Worm (Caenorhabditis elegans) whole organism, L4 larva: ENCODE data around the gene eef-1G.

ENCODE experiments used
- F37D6.2 ChIP-seq: sonication (generic microtip); optimal IDR thresholded peaks from 2 replicates; lab custom pipeline; 2016; ENCODE audit warnings: mild to moderate bottlenecking, missing genetic modification characterization, missing compliant biosample characterization
- F44E2.7 ChIP-seq: fragments of 200-800 bp; sonication (Bioruptor generic); IDR thresholded peaks from 2 replicates; pipeline ENCODE4 v2.1.2; 2022; ENCODE audit warnings: missing genetic modification characterization, missing compliant biosample characterization
- R02D3.7 ChIP-seq: fragments of 150-350 bp; sonication (generic microtip); optimal IDR thresholded peaks from 3 replicates; lab custom pipeline; 2014; ENCODE audit warnings: missing biosample characterization, missing genetic modification characterization
- T26A8.4 ChIP-seq: fragments of 200-800 bp; sonication (Bioruptor generic); IDR thresholded peaks from 2 replicates; pipeline ENCODE4 v1.3.6; 2022; ENCODE audit warnings: missing genetic modification characterization, missing compliant biosample characterization
- Y48G9A.11 ChIP-seq: fragments of 200-800 bp; sonication (Bioruptor generic); IDR thresholded peaks from 2 replicates; pipeline ENCODE4 v1.3.6; 2022; ENCODE audit warnings: missing genetic modification reagents, missing genetic modification characterization, missing compliant biosample characterization
- Y75B8A.6 ChIP-seq: fragments of 200-800 bp; sonication (Bioruptor generic); IDR thresholded peaks from 2 replicates; pipeline ENCODE4 v1.3.6; 2022; ENCODE audit warnings: missing genetic modification reagents, missing genetic modification characterization, missing compliant biosample characterization
- ZK337.2 ChIP-seq: fragments of 200-800 bp; sonication (Bioruptor generic); IDR thresholded peaks from 2 replicates; pipeline ENCODE4 v1.3.6; 2022; ENCODE audit warnings: missing genetic modification reagents, missing genetic modification characterization, missing compliant biosample characterization
- aha-1 ChIP-seq: fragments of 150-350 bp; peaks from one replicate; lab custom pipeline; 2014; ENCODE audit warnings: missing biosample characterization, missing genetic modification characterization
- aly-2 ChIP-seq: sonication (generic microtip); optimal IDR thresholded peaks from 2 replicates; lab custom pipeline; 2018; ENCODE audit warnings: missing biosample characterization, missing genetic modification characterization
- ama-1 ChIP-seq: fragments of 150-350 bp; optimal IDR thresholded peaks from 2 replicates; lab custom pipeline; 2014; ENCODE audit warnings: inconsistent platforms, mixed read lengths
- arid-1 ChIP-seq: fragments of 200-800 bp; sonication (Bioruptor generic); conservative IDR thresholded peaks from 2 replicates; pipeline ENCODE4 v1.3.6; 2022; ENCODE audit warnings: missing genetic modification reagents, missing genetic modification characterization, missing compliant biosample characterization
- ceh-20 ChIP-seq: fragments of 200-800 bp; sonication (Bioruptor generic); IDR thresholded peaks from 2 replicates; pipeline ENCODE4 v1.3.6; 2022; ENCODE audit warnings: missing genetic modification reagents, missing genetic modification characterization, missing compliant biosample characterization
- ceh-28 ChIP-seq: fragments of 150-350 bp; optimal IDR thresholded peaks from 2 replicates; lab custom pipeline; 2014; ENCODE audit warnings: missing biosample characterization, missing genetic modification reagents, missing genetic modification characterization
- ceh-32 ChIP-seq: sonication (generic microtip); optimal IDR thresholded peaks from 2 replicates; lab custom pipeline; 2016; ENCODE audit warnings: mild to moderate bottlenecking, missing genetic modification characterization, missing compliant biosample characterization; ENCODE audit not compliant: poor library complexity
- ceh-82 ChIP-seq: sonication (generic microtip); optimal IDR thresholded peaks from 2 replicates; lab custom pipeline; 2017; ENCODE audit warnings: missing biosample characterization, missing genetic modification characterization
- ctbp-1 ChIP-seq: fragments of 200-800 bp; sonication (Bioruptor generic); IDR thresholded peaks from 2 replicates; pipeline ENCODE4 v1.3.6; 2022; ENCODE audit warnings: missing genetic modification reagents, missing genetic modification characterization, missing compliant biosample characterization
- daf-12 ChIP-seq: fragments of 150-350 bp; optimal IDR thresholded peaks from 2 replicates; lab custom pipeline; 2014; ENCODE audit warnings: missing biosample characterization, missing genetic modification reagents, missing genetic modification characterization
- daf-16 ChIP-seq, 3 experiments: sonication (generic microtip); optimal IDR thresholded peaks; 2 replicates each; lab custom pipeline; 2016 to 2017; ENCODE audit warnings: missing genetic modification characterization in 3 of 3, missing genetic modification reagents in 3 of 3, mild to moderate bottlenecking in 2 of 3, missing compliant biosample characterization in 2 of 3, missing biosample characterization in 1 of 3, moderate library complexity in 1 of 3
- daf-19 ChIP-seq: fragments of 200-800 bp; sonication (Bioruptor generic); conservative IDR thresholded peaks from 2 replicates; pipeline ENCODE4 v1.3.6; 2022; ENCODE audit warnings: missing genetic modification characterization, missing compliant biosample characterization
- daf-8 ChIP-seq: fragments of 200-800 bp; sonication (Bioruptor generic); IDR thresholded peaks from 2 replicates; pipeline ENCODE4 v1.3.6; 2022; ENCODE audit warnings: missing genetic modification characterization, missing compliant biosample characterization
- egl-27 ChIP-seq: sonication (generic microtip); optimal IDR thresholded peaks from 3 replicates; lab custom pipeline; 2017; ENCODE audit warnings: missing biosample characterization, missing genetic modification reagents, missing genetic modification characterization
- fos-1 ChIP-seq: fragments of 150-350 bp; optimal IDR thresholded peaks from 2 replicates; lab custom pipeline; 2014; ENCODE audit warnings: missing biosample characterization, missing genetic modification characterization
- gei-8 ChIP-seq: fragments of 200-800 bp; sonication (Bioruptor generic); optimal IDR thresholded peaks from 2 replicates; lab custom pipeline; 2018; ENCODE audit warnings: mild to moderate bottlenecking, missing genetic modification characterization, missing compliant biosample characterization
- hif-1 ChIP-seq, 2 experiments: sonication (generic microtip); optimal IDR thresholded peaks; 2 replicates each; lab custom pipeline; 2016 to 2017; ENCODE audit warnings: missing compliant biosample characterization in 2 of 2, missing genetic modification characterization in 2 of 2, missing genetic modification reagents in 2 of 2, missing genotype in 2 of 2, mild to moderate bottlenecking in 1 of 2
- hlh-30 ChIP-seq: sonication (generic microtip); optimal IDR thresholded peaks from 2 replicates; lab custom pipeline; 2017; ENCODE audit warnings: antibody characterized with exemption, mild to moderate bottlenecking, missing genetic modification characterization, missing compliant biosample characterization; ENCODE audit not compliant: insufficient read depth
- lin-1 ChIP-seq: fragments of 200-800 bp; sonication (Bioruptor generic); IDR thresholded peaks from 2 replicates; pipeline ENCODE4 v1.3.6; 2022; ENCODE audit warnings: missing genetic modification reagents, missing genetic modification characterization, missing compliant biosample characterization
- lin-38 ChIP-seq: fragments of 200-800 bp; sonication (Bioruptor generic); IDR thresholded peaks from 2 replicates; pipeline ENCODE4 v1.3.6; 2022; ENCODE audit warnings: missing genetic modification reagents, missing genetic modification characterization, missing compliant biosample characterization
- lin-39 ChIP-seq: fragments of 150-350 bp; optimal IDR thresholded peaks from 2 replicates; lab custom pipeline; 2014; ENCODE audit warnings: missing biosample characterization, missing genetic modification reagents, missing genetic modification characterization
- madf-5 ChIP-seq, 2 experiments: fragments of 200-800 bp; sonication (Bioruptor generic); IDR thresholded peaks; 2 replicates each; pipeline ENCODE4 v1.3.6; 2022; ENCODE audit warnings: missing compliant biosample characterization in 2 of 2, missing genetic modification characterization in 2 of 2
- mdt-29 ChIP-seq: fragments of 200-800 bp; sonication (Bioruptor generic); IDR thresholded peaks from 2 replicates; pipeline ENCODE4 v1.3.6; 2022; ENCODE audit warnings: missing genetic modification reagents, missing genetic modification characterization, missing compliant biosample characterization
- mes-2 ChIP-seq: sonication (generic microtip); optimal IDR thresholded peaks from 2 replicates; lab custom pipeline; 2016; ENCODE audit warnings: missing genotype, mild to moderate bottlenecking, missing genetic modification characterization, missing compliant biosample characterization; ENCODE audit not compliant: poor library complexity, severe bottlenecking
- mxl-2 ChIP-seq: fragments of 200-800 bp; sonication (Bioruptor generic); conservative IDR thresholded peaks from 2 replicates; pipeline ENCODE4 v1.3.6; 2022; ENCODE audit warnings: missing genetic modification reagents, missing genetic modification characterization, missing compliant biosample characterization
- nhr-11 ChIP-seq: fragments of 150-350 bp; optimal IDR thresholded peaks from 2 replicates; lab custom pipeline; 2014; ENCODE audit warnings: missing biosample characterization, missing genetic modification characterization
- nhr-42 ChIP-seq: fragments of 200-800 bp; sonication (Bioruptor generic); IDR thresholded peaks from 2 replicates; pipeline ENCODE4 v1.3.6; 2022; ENCODE audit warnings: missing genetic modification characterization, missing compliant biosample characterization
- nhr-48 ChIP-seq: sonication (generic microtip); optimal IDR thresholded peaks from 2 replicates; lab custom pipeline; 2016; ENCODE audit warnings: mild to moderate bottlenecking, missing genetic modification characterization, missing compliant biosample characterization
- nhr-6 ChIP-seq: fragments of 150-350 bp; optimal IDR thresholded peaks from 2 replicates; lab custom pipeline; 2014; ENCODE audit warnings: missing biosample characterization, missing genetic modification characterization
- pha-4 ChIP-seq, 2 experiments: fragments of 150-350 bp in 1 of 2; fragments of 200-800 bp in 1 of 2; sonication (Bioruptor generic) in 1 of 2; IDR thresholded peaks in 1 of 2; optimal IDR thresholded peaks in 1 of 2; 2 replicates each; pipeline versions ENCODE4 v1.3.6 to Lab custom; 2014 to 2022; ENCODE audit warnings: missing genetic modification characterization in 2 of 2, missing genetic modification reagents in 2 of 2, missing biosample characterization in 1 of 2, missing compliant biosample characterization in 1 of 2
- php-3 ChIP-seq: fragments of 200-800 bp; sonication (Bioruptor generic); IDR thresholded peaks from 2 replicates; pipeline ENCODE4 v1.3.6; 2022; ENCODE audit warnings: missing genetic modification reagents, missing genetic modification characterization, missing compliant biosample characterization
- pqm-1 ChIP-seq: sonication (generic microtip); optimal IDR thresholded peaks from 2 replicates; lab custom pipeline; 2017; ENCODE audit warnings: missing biosample characterization, missing genetic modification characterization
- rbr-2 ChIP-seq: sonication (generic microtip); optimal IDR thresholded peaks from 2 replicates; lab custom pipeline; 2016; ENCODE audit warnings: missing genotype, missing genetic modification characterization, missing compliant biosample characterization
- saeg-2 ChIP-seq: fragments of 200-800 bp; sonication (Bioruptor generic); IDR thresholded peaks from 2 replicates; pipeline ENCODE4 v1.3.6; 2022; ENCODE audit warnings: missing genetic modification reagents, missing genetic modification characterization, missing compliant biosample characterization
- snpc-1.2 ChIP-seq: fragments of 200-800 bp; sonication (Bioruptor generic); IDR thresholded peaks from 2 replicates; pipeline ENCODE4 v1.3.6; 2022; ENCODE audit warnings: missing genetic modification reagents, missing genetic modification characterization, missing compliant biosample characterization
- snpc-4 ChIP-seq: fragments of 150-350 bp; optimal IDR thresholded peaks from 2 replicates; lab custom pipeline; 2014; ENCODE audit warnings: missing biosample characterization, missing genetic modification characterization
- spr-1 ChIP-seq: sonication (generic microtip); optimal IDR thresholded peaks from 2 replicates; lab custom pipeline; 2016; ENCODE audit warnings: mild to moderate bottlenecking, missing genetic modification characterization, missing compliant biosample characterization
- tra-1 ChIP-seq: fragments of 200-800 bp; sonication (Bioruptor generic); IDR thresholded peaks from 2 replicates; pipeline ENCODE4 v1.3.6; 2022; ENCODE audit warnings: missing genetic modification reagents, missing genetic modification characterization, missing compliant biosample characterization
- unc-62 ChIP-seq, 3 experiments: fragments of 150-350 bp in 1 of 3; sonication (generic microtip); optimal IDR thresholded peaks in 2 of 3; peaks in 1 of 3; 1 replicate in 1 of 3; 2 replicates in 2 of 3; lab custom pipeline; 2014 to 2017; ENCODE audit warnings: missing biosample characterization in 3 of 3, missing genetic modification characterization in 3 of 3, missing genetic modification reagents in 3 of 3, missing genotype in 1 of 3
- zag-1 ChIP-seq: fragments of 150-350 bp; optimal IDR thresholded peaks from 2 replicates; lab custom pipeline; 2014; ENCODE audit warnings: missing biosample characterization, missing genetic modification characterization
- zip-11 ChIP-seq: fragments of 200-800 bp; sonication (Bioruptor generic); IDR thresholded peaks from 2 replicates; pipeline ENCODE4 v1.3.6; 2022; ENCODE audit warnings: missing genetic modification characterization, missing compliant biosample characterization
- ztf-11 ChIP-seq: fragments of 150-350 bp; optimal IDR thresholded peaks from 2 replicates; lab custom pipeline; 2014; ENCODE audit warnings: missing biosample characterization, missing genetic modification characterization

The eef-1G gene

DNA sequence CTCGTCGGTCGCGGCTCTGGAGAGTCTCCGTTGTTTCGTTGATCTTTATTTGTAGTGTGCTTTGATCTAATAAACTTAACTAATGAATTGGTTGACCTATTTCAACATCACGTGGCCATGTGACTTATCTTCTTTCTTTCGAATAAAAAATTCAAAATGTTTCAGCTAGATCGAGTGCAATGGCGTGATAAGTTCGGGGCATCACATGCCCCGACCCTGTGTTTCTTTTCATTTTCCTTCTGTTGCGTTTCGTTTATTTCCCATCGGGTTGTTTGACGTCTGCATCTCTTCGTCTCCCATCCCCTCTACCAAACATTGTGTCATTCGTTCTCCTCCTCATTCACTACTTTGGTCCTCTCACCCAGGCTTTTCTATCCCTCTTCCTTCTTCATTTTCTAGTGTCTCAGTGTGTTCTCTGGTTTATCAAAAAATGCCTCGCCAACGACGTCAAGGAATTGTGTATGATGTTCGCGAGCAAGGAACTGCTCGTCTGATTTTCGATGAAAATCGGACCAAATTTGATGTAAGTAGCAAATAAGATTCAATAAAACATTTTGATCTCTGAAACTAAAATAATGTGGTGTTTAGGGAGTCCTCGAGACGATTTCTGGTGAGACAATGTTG lies 13.8 kb upstream of the eef-1G start, which contains the start of gene F17C11.4 (continued):
- no peak for TF ChIP-seq madf-5 (GFP tag; IDR thresholded peaks at IDR 0.05; lab: Robert Waterston, UW)
- no peak for TF ChIP-seq ztf-11 (tag; lab: Kevin White, UChicago)
- peak; percentile 39; the same call in 1 of the 2 replicates for TF ChIP-seq saeg-2 (GFP tag; lab: Robert Waterston, UW)
- peak; percentile 47 for TF ChIP-seq lin-38 (GFP tag; lab: Robert Waterston, UW)
- peak; percentile 65; the same call in 1 of the 2 replicates for TF ChIP-seq tra-1
- TF ChIP-seq pqm-1 (tag; lab: Kevin White, UChicago): no peak
- no peak for TF ChIP-seq ceh-82
- TF ChIP-seq lin-39 (tag; lab: Kevin White, UChicago): no peak
- TF ChIP-seq nhr-48 (tag; lab: Kevin White, UChicago): peak; percentile 84
- TF ChIP-seq ama-1 (lab: Kevin White, UChicago): peak; percentile 82
- TF ChIP-seq pha-4 (GFP tag; IDR thresholded peaks at IDR 0.05; lab: Robert Waterston, UW): no peak; the same call in 1 of the 2 replicates
- TF ChIP-seq pha-4 (tag; optimal IDR thresholded peaks at IDR 0.05; lab: Kevin White, UChicago): no peak
- no peak for TF ChIP-seq ceh-28 (tag; lab: Kevin White, UChicago)
- no peak for TF ChIP-seq aly-2 (tag; lab: Kevin White, UChicago)
- no peak for TF ChIP-seq daf-12 (tag; lab: Kevin White, UChicago)
- peak; percentile 44; the same call in 1 of the 2 replicates for TF ChIP-seq lin-1 (GFP tag; lab: Robert Waterston, UW)
- TF ChIP-seq snpc-1.2 (GFP tag; lab: Robert Waterston, UW): no peak
- no peak for TF ChIP-seq nhr-42 (GFP tag; lab: Robert Waterston, UW)
- TF ChIP-seq daf-8 (GFP tag; lab: Robert Waterston, UW): no peak
- TF ChIP-seq hif-1 (tag; optimal IDR thresholded peaks at IDR 0.05; lab: Kevin White, UChicago): peak; percentile 41 to 74
- peak; percentile 47; the same call in 1 of the 2 replicates for TF ChIP-seq Y75B8A.6 (GFP tag; lab: Robert Waterston, UW)
- TF ChIP-seq mdt-29: peak; percentile 84
- TF ChIP-seq daf-19 (GFP tag; lab: Robert Waterston, UW): no peak
- TF ChIP-seq Y48G9A.11 (GFP tag; lab: Robert Waterston, UW): no peak
- peak; percentile 33 for TF ChIP-seq nhr-6 (tag; lab: Kevin White, UChicago)
- peak; percentile 40 for TF ChIP-seq rbr-2 (tag; lab: Kevin White, UChicago)
- TF ChIP-seq R02D3.7 (tag; lab: Kevin White, UChicago): no peak
- TF ChIP-seq F44E2.7 (GFP tag; lab: Robert Waterston, UW): no peak
- peak; percentile 60; the same call in 1 of the 2 replicates for TF ChIP-seq mxl-2 (GFP tag; lab: Robert Waterston, UW)
- no peak for TF ChIP-seq F37D6.2 (tag; lab: Kevin White, UChicago)
- peak; percentile 96 for TF ChIP-seq hlh-30 (tag; lab: Kevin White, UChicago)
- TF ChIP-seq zag-1: no peak
- TF ChIP-seq ctbp-1 (GFP tag; lab: Robert Waterston, UW): peak; percentile 41
- no peak for TF ChIP-seq mes-2 (tag; lab: Kevin White, UChicago)
- TF ChIP-seq unc-62 (GFP tag; optimal IDR thresholded peaks at IDR 0.05 in 1 of 2; lab: Kevin White, UChicago): peak in 1 of 2 experiments; percentile 99
- TF ChIP-seq unc-62 (tag; optimal IDR thresholded peaks at IDR 0.05; lab: Kevin White, UChicago): no peak
- TF ChIP-seq T26A8.4: no peak
- TF ChIP-seq zip-11 (GFP tag; lab: Robert Waterston, UW): no peak
- no peak for TF ChIP-seq gei-8 (GFP tag; lab: Kevin White, UChicago)
- TF ChIP-seq egl-27 (tag; lab: Kevin White, UChicago): no peak
- TF ChIP-seq ceh-20 (GFP tag; lab: Robert Waterston, UW): 0 out of 2 replicates have a peak, but pooled peaks have one; percentile 12
- TF ChIP-seq arid-1: no peak
- TF ChIP-seq daf-16 (GFP tag; optimal IDR thresholded peaks at IDR 0.05; lab: Kevin White, UChicago): peak in 1 of 2 experiments; percentile 76
- peak; percentile 80 for TF ChIP-seq daf-16 (tag; optimal IDR thresholded peaks at IDR 0.05; lab: Kevin White, UChicago)
- TF ChIP-seq nhr-11 (tag; lab: Kevin White, UChicago): peak; percentile 87
- peak; percentile 10 for TF ChIP-seq spr-1
- TF ChIP-seq php-3 (GFP tag; lab: Robert Waterston, UW): peak; percentile 62; the same call in 1 of the 2 replicates
- TF ChIP-seq fos-1 (tag; lab: Kevin White, UChicago): no peak
- no peak for TF ChIP-seq ZK337.2 (GFP tag; lab: Robert Waterston, UW)
- TF ChIP-seq snpc-4 (tag; lab: Kevin White, UChicago): no peak
- peak; percentile 52 for TF ChIP-seq ceh-32 (tag; lab: Kevin White, UChicago)
- peak; percentile 99 for TF ChIP-seq aha-1
